Worm (Caenorhabditis elegans) whole organism, early embryonic: Measurements from ENCODE around the gene F37C12.18.

Experiments used
- B0310.2 ChIP-seq: sonication (generic microtip); optimal IDR thresholded peaks from 2 replicates; lab custom pipeline; 2016; ENCODE audit warnings: mild to moderate bottlenecking, missing genetic modification characterization, missing compliant biosample characterization
- F13C5.2 ChIP-seq: sonication (generic microtip); optimal IDR thresholded peaks from 2 replicates; lab custom pipeline; 2017; ENCODE audit warnings: mild to moderate bottlenecking, missing genetic modification characterization, inconsistent platforms, missing compliant biosample characterization
- aly-1 ChIP-seq: sonication (generic microtip); optimal IDR thresholded peaks from 2 replicates; lab custom pipeline; 2016; ENCODE audit warnings: missing genetic modification characterization, missing compliant biosample characterization
- ama-1 ChIP-seq: fragments of 150-350 bp; optimal IDR thresholded peaks from 2 replicates; lab custom pipeline; 2014
- ceh-13 ChIP-seq: fragments of 200-800 bp; sonication (Bioruptor generic); optimal IDR thresholded peaks from 2 replicates; lab custom pipeline; 2018; ENCODE audit warnings: mild to moderate bottlenecking, missing genetic modification characterization, missing compliant biosample characterization
- ceh-36 ChIP-seq: sonication (generic microtip); optimal IDR thresholded peaks from 2 replicates; lab custom pipeline; 2016; ENCODE audit warnings: missing genetic modification characterization, inconsistent platforms, missing compliant biosample characterization
- ets-7 ChIP-seq: sonication (generic microtip); optimal IDR thresholded peaks from 2 replicates; lab custom pipeline; 2016; ENCODE audit warnings: missing genotype, missing genetic modification characterization, missing compliant biosample characterization
- flt-1 ChIP-seq: fragments of 200-800 bp; sonication (Bioruptor generic); IDR thresholded peaks from 2 replicates; pipeline ENCODE4 v1.3.6; 2022; ENCODE audit warnings: missing genetic modification characterization, missing compliant biosample characterization
- hmbx-1 ChIP-seq: sonication (generic microtip); optimal IDR thresholded peaks from 2 replicates; lab custom pipeline; 2016; ENCODE audit warnings: mild to moderate bottlenecking, missing genetic modification characterization, missing compliant biosample characterization
- hmg-4 ChIP-seq: fragments of 200-800 bp; sonication (Bioruptor generic); optimal IDR thresholded peaks from 2 replicates; lab custom pipeline; 2018; ENCODE audit warnings: mild to moderate bottlenecking, missing genetic modification characterization, missing compliant biosample characterization
- hnd-1 ChIP-seq: sonication (generic microtip); optimal IDR thresholded peaks from 2 replicates; lab custom pipeline; 2016; ENCODE audit warnings: missing genetic modification characterization, missing compliant biosample characterization
- pes-1 ChIP-seq: fragments of 200-800 bp; sonication (Bioruptor generic); IDR thresholded peaks from 2 replicates; pipeline ENCODE4 v1.3.6; 2022; ENCODE audit warnings: missing genetic modification reagents, missing genetic modification characterization, missing compliant biosample characterization
- scrt-1 ChIP-seq: fragments of 200-800 bp; sonication (Bioruptor generic); IDR thresholded peaks from 2 replicates; pipeline ENCODE4 v1.3.6; 2022; ENCODE audit warnings: missing genetic modification characterization, missing compliant biosample characterization
- sea-1 ChIP-seq: fragments of 200-800 bp; sonication (Bioruptor generic); conservative IDR thresholded peaks from 2 replicates; pipeline ENCODE4 v1.3.6; 2022; ENCODE audit warnings: missing genetic modification characterization, missing compliant biosample characterization
- tbx-11 ChIP-seq: fragments of 200-800 bp; sonication (Bioruptor generic); IDR thresholded peaks from 2 replicates; pipeline ENCODE4 v1.3.6; 2022; ENCODE audit warnings: missing genetic modification characterization, missing compliant biosample characterization
- tbx-37 ChIP-seq: fragments of 200-800 bp; sonication (Bioruptor generic); conservative IDR thresholded peaks from 2 replicates; pipeline ENCODE4 v1.3.6; 2022; ENCODE audit warnings: missing genetic modification reagents, missing genetic modification characterization, missing compliant biosample characterization
- tra-4 ChIP-seq: sonication (generic microtip); optimal IDR thresholded peaks from 2 replicates; lab custom pipeline; 2017; ENCODE audit warnings: missing genetic modification characterization, missing compliant biosample characterization

Gene F37C12.18

DNA sequence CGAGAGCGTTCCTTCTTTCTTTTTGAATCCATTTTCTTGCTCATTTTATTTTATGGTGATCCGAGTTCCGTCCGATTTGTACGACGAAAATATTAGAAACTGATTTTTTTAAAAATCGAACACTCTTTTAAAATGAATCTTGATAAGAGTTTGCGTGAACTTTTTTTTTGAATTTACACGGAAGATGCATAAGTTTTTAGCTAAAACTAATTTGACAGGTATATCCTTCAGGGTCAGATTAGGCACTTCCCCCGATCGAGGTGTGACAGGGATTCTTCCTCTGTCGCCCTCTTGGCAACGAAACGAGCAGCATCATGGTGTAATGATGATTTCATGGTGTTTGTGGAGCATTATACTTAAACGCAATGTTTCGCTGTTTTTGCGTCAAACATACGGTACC, at the start of gene F37C12.18:
Gene F37C12.18, minus strand, starts transcription at position 101 of the 400 bp plus-strand sequence.
- no peak for TF ChIP-seq sea-1 (GFP tag; lab: Robert Waterston, UW)
- no peak for TF ChIP-seq flt-1 (GFP tag; lab: Robert Waterston, UW)
- TF ChIP-seq ceh-13 (GFP tag; lab: Kevin White, UChicago), result no peak
- TF ChIP-seq hnd-1, result no peak
- no peak for TF ChIP-seq B0310.2 (tag; lab: Kevin White, UChicago)
- no peak for TF ChIP-seq aly-1 (tag; lab: Kevin White, UChicago)

- TF ChIP-seq sea-1 (GFP tag; lab: Robert Waterston, UW) (no peak), tbx-37 (GFP tag; lab: Robert Waterston, UW) (no peak), ceh-13 (GFP tag; lab: Kevin White, UChicago) (no peak), ama-1 (lab: Kevin White, UChicago) (no peak), ceh-36 (tag; lab: Kevin White, UChicago) (no peak), B0310.2 (tag; lab: Kevin White, UChicago) (no peak), F13C5.2 (tag; lab: Kevin White, UChicago) (no peak), scrt-1 (no peak), pes-1 (no peak), tra-4 (tag; lab: Kevin White, UChicago) (no peak), tbx-11 (GFP tag; lab: Robert Waterston, UW) (no peak), hmbx-1 (tag; lab: Kevin White, UChicago) (no peak)
Measured at ce11 chrIII:7242988-7243387, 47.8 kb upstream of the F37C12.18 start, which contains the start of gene osm-10. Gene osm-10, plus strand, starts transcription at chrIII:7243280.

ce11 chrIII:7241065-7241464, 45.8 kb upstream of the F37C12.18 start, which contains the start of gene ztf-31:
Gene ztf-31, plus strand, starts transcription at chrIII:7241365.
- TF ChIP-seq B0310.2 (tag; lab: Kevin White, UChicago) (no peak), sea-1 (GFP tag; lab: Robert Waterston, UW) (no peak), tbx-37 (GFP tag; lab: Robert Waterston, UW) (no peak), ceh-36 (tag; lab: Kevin White, UChicago) (no peak), aly-1 (tag; lab: Kevin White, UChicago) (no peak), scrt-1 (no peak), hmg-4 (no peak), ets-7 (tag; lab: Kevin White, UChicago) (no peak)

DNA sequence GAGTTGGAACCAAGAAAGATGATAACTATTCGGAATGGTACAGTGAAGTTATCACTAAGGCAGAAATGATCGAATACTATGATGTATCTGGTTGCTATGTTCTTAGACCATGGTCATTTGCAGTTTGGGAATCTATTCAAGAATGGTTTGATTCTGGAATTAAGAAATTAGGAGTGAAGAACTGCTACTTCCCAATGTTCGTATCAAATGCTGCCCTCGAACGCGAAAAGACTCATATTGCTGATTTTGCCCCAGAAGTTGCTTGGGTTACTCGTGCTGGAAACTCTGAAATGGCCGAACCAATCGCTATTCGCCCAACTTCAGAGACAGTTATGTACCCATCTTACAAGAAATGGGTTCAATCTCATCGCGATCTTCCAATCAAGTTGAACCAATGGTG, 44.2 kb upstream of the F37C12.18 start:
- no peak for TF ChIP-seq ceh-13 (GFP tag; lab: Kevin White, UChicago)
- TF ChIP-seq scrt-1, result no peak
- no peak for TF ChIP-seq hmbx-1 (tag; lab: Kevin White, UChicago)
- TF ChIP-seq pes-1, result no peak

ce11 chrIII:7238727-7239126, 43.5 kb upstream of the F37C12.18 start, which contains the start of gene pars-1:
Gene pars-1, plus strand, starts transcription at chrIII:7239027.
- TF ChIP-seq ceh-13 (GFP tag; lab: Kevin White, UChicago) (no peak), hmbx-1 (tag; lab: Kevin White, UChicago) (no peak), aly-1 (tag; lab: Kevin White, UChicago) (no peak), B0310.2 (tag; lab: Kevin White, UChicago) (no peak), ama-1 (lab: Kevin White, UChicago) (no peak)

ce11 chrIII:7234148-7234547, 38.9 kb upstream of the F37C12.18 start, which contains the start of gene ndus-8:
Gene ndus-8, minus strand, starts transcription at chrIII:7234202.
- TF ChIP-seq ets-7 (tag; lab: Kevin White, UChicago) (no peak), ceh-13 (GFP tag; lab: Kevin White, UChicago) (no peak), hmg-4 (no peak), B0310.2 (tag; lab: Kevin White, UChicago) (no peak), sea-1 (GFP tag; lab: Robert Waterston, UW) (no peak), tbx-37 (GFP tag; lab: Robert Waterston, UW) (no peak), pes-1 (no peak), tbx-11 (GFP tag; lab: Robert Waterston, UW) (no peak), hnd-1 (no peak), aly-1 (tag; lab: Kevin White, UChicago) (no peak), tra-4 (tag; lab: Kevin White, UChicago) (no peak), flt-1 (GFP tag; lab: Robert Waterston, UW) (no peak), ceh-36 (tag; lab: Kevin White, UChicago) (no peak)

DNA sequence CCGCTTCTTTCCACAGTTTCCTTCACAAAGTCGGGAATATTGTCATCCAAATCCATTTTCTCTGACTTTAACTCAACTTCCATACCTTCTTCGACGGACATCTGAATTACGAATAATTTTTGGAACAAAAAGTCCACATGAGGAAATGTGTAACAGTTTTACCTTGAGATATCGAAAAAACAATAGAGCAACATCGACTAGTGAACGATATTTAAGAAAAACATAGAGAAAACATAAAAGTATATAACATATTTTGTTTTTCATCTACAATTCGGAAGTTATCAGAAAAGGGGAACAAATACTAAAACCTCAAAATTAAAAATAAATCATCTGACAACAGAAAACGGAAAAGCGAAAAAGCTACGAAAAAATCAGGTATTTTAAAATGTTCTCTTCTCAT, 37.6 kb upstream of the F37C12.18 start, which contains the start of gene adr-2:
Gene adr-2, minus strand, starts transcription at position 101 of the 400 bp plus-strand sequence.
- no peak for TF ChIP-seq aly-1 (tag; lab: Kevin White, UChicago)
- TF ChIP-seq sea-1 (GFP tag; lab: Robert Waterston, UW), result no peak
- TF ChIP-seq ceh-36 (tag; lab: Kevin White, UChicago), result no peak
- no peak for TF ChIP-seq hmbx-1 (tag; lab: Kevin White, UChicago)
- no peak for TF ChIP-seq tra-4 (tag; lab: Kevin White, UChicago)
- TF ChIP-seq hnd-1, result no peak

ce11 chrIII:7230841-7231240, 35.6 kb upstream of the F37C12.18 start, which contains the start of gene R151.10:
Gene R151.10, minus strand, starts transcription at chrIII:7230941.
- TF ChIP-seq hmbx-1 (tag; lab: Kevin White, UChicago) (no peak), ceh-36 (tag; lab: Kevin White, UChicago) (no peak), tbx-11 (GFP tag; lab: Robert Waterston, UW) (no peak), sea-1 (GFP tag; lab: Robert Waterston, UW) (no peak), hmg-4 (no peak), B0310.2 (tag; lab: Kevin White, UChicago) (no peak), tbx-37 (GFP tag; lab: Robert Waterston, UW) (no peak), scrt-1 (no peak), tra-4 (tag; lab: Kevin White, UChicago) (no peak)
